Fruit fly (Drosophila melanogaster): ENCODE results near the gene GstD11.

- TF ChIP-seq pan (optimal IDR thresholded peaks at IDR 0.05) = no peak
- no peak for TF ChIP-seq psq (optimal IDR thresholded peaks at IDR 0.05)
- TF ChIP-seq usp (GFP tag; optimal IDR thresholded peaks at IDR 0.05) = no peak
- TF ChIP-seq EcR (GFP tag; optimal IDR thresholded peaks at IDR 0.05) = no peak
- no peak for TF ChIP-seq Dll (optimal IDR thresholded peaks at IDR 0.05)
- no peak for TF ChIP-seq CG8478 (optimal IDR thresholded peaks at IDR 0.05)
Observed at dm6 chr3R:12352003-12352402, 31.1 kb upstream of the GstD11 start, which contains the start of gene CG10041.
